Worm (Caenorhabditis elegans) whole organism, early embryonic: ENCODE data around the gene C26B9.7.

Experiments used
- B0310.2 ChIP-seq: sonication (generic microtip); optimal IDR thresholded peaks from 2 replicates; lab custom pipeline; 2016; ENCODE audit warnings: mild to moderate bottlenecking, missing genetic modification characterization, missing compliant biosample characterization
- F13C5.2 ChIP-seq: sonication (generic microtip); optimal IDR thresholded peaks from 2 replicates; lab custom pipeline; 2017; ENCODE audit warnings: mild to moderate bottlenecking, missing genetic modification characterization, inconsistent platforms, missing compliant biosample characterization
- aly-1 ChIP-seq: sonication (generic microtip); optimal IDR thresholded peaks from 2 replicates; lab custom pipeline; 2016; ENCODE audit warnings: missing genetic modification characterization, missing compliant biosample characterization
- ama-1 ChIP-seq: fragments of 150-350 bp; optimal IDR thresholded peaks from 2 replicates; lab custom pipeline; 2014
- ceh-13 ChIP-seq: fragments of 200-800 bp; sonication (Bioruptor generic); optimal IDR thresholded peaks from 2 replicates; lab custom pipeline; 2018; ENCODE audit warnings: mild to moderate bottlenecking, missing genetic modification characterization, missing compliant biosample characterization
- ceh-36 ChIP-seq: sonication (generic microtip); optimal IDR thresholded peaks from 2 replicates; lab custom pipeline; 2016; ENCODE audit warnings: missing genetic modification characterization, inconsistent platforms, missing compliant biosample characterization
- ets-7 ChIP-seq: sonication (generic microtip); optimal IDR thresholded peaks from 2 replicates; lab custom pipeline; 2016; ENCODE audit warnings: missing genotype, missing genetic modification characterization, missing compliant biosample characterization
- flt-1 ChIP-seq: fragments of 200-800 bp; sonication (Bioruptor generic); IDR thresholded peaks from 2 replicates; pipeline ENCODE4 v1.3.6; 2022; ENCODE audit warnings: missing genetic modification characterization, missing compliant biosample characterization
- hmbx-1 ChIP-seq: sonication (generic microtip); optimal IDR thresholded peaks from 2 replicates; lab custom pipeline; 2016; ENCODE audit warnings: mild to moderate bottlenecking, missing genetic modification characterization, missing compliant biosample characterization
- hmg-4 ChIP-seq: fragments of 200-800 bp; sonication (Bioruptor generic); optimal IDR thresholded peaks from 2 replicates; lab custom pipeline; 2018; ENCODE audit warnings: mild to moderate bottlenecking, missing genetic modification characterization, missing compliant biosample characterization
- hnd-1 ChIP-seq: sonication (generic microtip); optimal IDR thresholded peaks from 2 replicates; lab custom pipeline; 2016; ENCODE audit warnings: missing genetic modification characterization, missing compliant biosample characterization
- pes-1 ChIP-seq: fragments of 200-800 bp; sonication (Bioruptor generic); IDR thresholded peaks from 2 replicates; pipeline ENCODE4 v1.3.6; 2022; ENCODE audit warnings: missing genetic modification reagents, missing genetic modification characterization, missing compliant biosample characterization
- scrt-1 ChIP-seq: fragments of 200-800 bp; sonication (Bioruptor generic); IDR thresholded peaks from 2 replicates; pipeline ENCODE4 v1.3.6; 2022; ENCODE audit warnings: missing genetic modification characterization, missing compliant biosample characterization
- sea-1 ChIP-seq: fragments of 200-800 bp; sonication (Bioruptor generic); conservative IDR thresholded peaks from 2 replicates; pipeline ENCODE4 v1.3.6; 2022; ENCODE audit warnings: missing genetic modification characterization, missing compliant biosample characterization
- tbx-11 ChIP-seq: fragments of 200-800 bp; sonication (Bioruptor generic); IDR thresholded peaks from 2 replicates; pipeline ENCODE4 v1.3.6; 2022; ENCODE audit warnings: missing genetic modification characterization, missing compliant biosample characterization
- tbx-37 ChIP-seq: fragments of 200-800 bp; sonication (Bioruptor generic); conservative IDR thresholded peaks from 2 replicates; pipeline ENCODE4 v1.3.6; 2022; ENCODE audit warnings: missing genetic modification reagents, missing genetic modification characterization, missing compliant biosample characterization
- tra-4 ChIP-seq: sonication (generic microtip); optimal IDR thresholded peaks from 2 replicates; lab custom pipeline; 2017; ENCODE audit warnings: missing genetic modification characterization, missing compliant biosample characterization

The C26B9.7 gene

DNA sequence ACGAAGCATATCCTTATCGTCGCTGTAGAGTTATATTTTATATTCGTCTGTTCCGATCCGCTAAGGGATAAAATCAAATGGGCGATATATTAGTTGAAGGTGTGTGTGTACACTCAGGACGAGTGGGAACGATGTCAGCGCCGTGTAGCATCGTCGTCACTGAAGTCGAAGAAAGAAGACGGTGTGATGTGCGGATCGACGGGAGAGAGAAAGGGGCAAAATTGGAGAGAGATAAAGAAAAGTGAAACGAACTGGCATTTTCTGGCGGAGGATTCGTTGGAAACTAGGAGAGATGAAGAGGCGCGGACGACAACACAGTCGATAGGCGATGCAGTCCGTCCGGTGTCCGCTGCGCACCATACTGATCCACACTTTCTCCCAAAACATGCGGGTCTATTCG is 4.1 kb upstream of the C26B9.7 start, which contains the start of gene C26B9.3:
Gene C26B9.3, plus strand, starts transcription at position 343 of the 400 bp plus-strand sequence.
- no peak for TF ChIP-seq B0310.2 (tag; lab: Kevin White, UChicago)
- no peak for TF ChIP-seq tra-4
- no peak for TF ChIP-seq ets-7 (tag; lab: Kevin White, UChicago)
- no peak for TF ChIP-seq sea-1 (GFP tag; lab: Robert Waterston, UW)
- TF ChIP-seq hnd-1 (tag; lab: Kevin White, UChicago): no peak
- no peak for TF ChIP-seq F13C5.2 (tag; lab: Kevin White, UChicago)
- no peak for TF ChIP-seq ama-1 (lab: Kevin White, UChicago)
- TF ChIP-seq scrt-1 (GFP tag; lab: Robert Waterston, UW): no peak
- no peak for TF ChIP-seq tbx-11 (GFP tag; lab: Robert Waterston, UW)
- no peak for TF ChIP-seq pes-1
- TF ChIP-seq ceh-36 (tag; lab: Kevin White, UChicago): no peak
- no peak for TF ChIP-seq aly-1
- TF ChIP-seq tbx-37 (GFP tag; lab: Robert Waterston, UW): no peak
- no peak for TF ChIP-seq hmbx-1 (tag; lab: Kevin White, UChicago)
- no peak for TF ChIP-seq ceh-13 (GFP tag; lab: Kevin White, UChicago)
- no peak for TF ChIP-seq flt-1
- no peak for TF ChIP-seq hmg-4 (GFP tag; lab: Kevin White, UChicago)

DNA sequence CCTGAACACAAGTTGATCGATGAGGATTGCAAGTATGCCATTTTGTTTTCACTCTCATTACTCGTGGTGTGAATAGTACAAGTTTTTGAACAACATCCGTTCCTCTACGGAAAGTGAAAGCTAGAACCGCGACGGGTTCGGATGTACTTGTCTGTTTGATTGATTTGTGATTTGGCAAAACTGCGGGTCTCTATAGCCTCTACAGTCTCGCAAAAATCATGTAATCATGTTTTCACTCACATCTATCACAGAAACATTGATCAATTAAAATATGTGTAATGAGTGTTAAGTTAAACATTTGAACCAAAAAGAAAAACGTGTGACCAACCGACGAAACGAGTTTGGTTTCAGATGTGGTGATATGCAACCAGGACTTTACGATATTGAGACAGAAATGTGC is 2.8 kb upstream of the C26B9.7 start:
- TF ChIP-seq ceh-36 (tag; lab: Kevin White, UChicago): no peak
- TF ChIP-seq hmbx-1 (tag; lab: Kevin White, UChicago): no peak
- no peak for TF ChIP-seq ets-7 (tag; lab: Kevin White, UChicago)
- no peak for TF ChIP-seq tbx-37 (GFP tag; lab: Robert Waterston, UW)

DNA sequence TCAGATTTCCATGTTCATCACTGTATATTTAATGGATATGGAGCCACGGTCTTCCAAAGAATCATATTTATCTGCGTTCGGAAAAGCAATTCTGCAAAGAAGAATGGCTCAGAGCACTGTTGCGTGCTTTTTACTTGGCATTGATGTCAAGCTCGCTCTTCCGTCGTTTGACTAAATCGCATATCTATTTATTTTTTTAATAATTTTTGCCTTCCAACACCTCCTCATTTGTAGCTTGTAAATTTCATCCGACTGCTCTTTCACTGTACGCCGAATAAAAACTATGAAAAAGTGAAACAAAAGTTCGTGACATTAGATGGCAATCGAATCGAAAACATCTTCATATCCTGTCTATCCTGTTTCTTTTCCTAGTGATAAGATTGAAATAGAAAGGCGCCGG is 2.2 kb upstream of the C26B9.7 start, which contains the start of gene C26B9.2:
Gene C26B9.2, plus strand, starts transcription at position 301 of the 400 bp plus-strand sequence.
- TF ChIP-seq aly-1 (no peak), pes-1 (no peak), F13C5.2 (tag; lab: Kevin White, UChicago) (no peak), hmbx-1 (tag; lab: Kevin White, UChicago) (no peak), hnd-1 (tag; lab: Kevin White, UChicago) (no peak), tbx-11 (GFP tag; lab: Robert Waterston, UW) (no peak), scrt-1 (GFP tag; lab: Robert Waterston, UW) (no peak)

DNA sequence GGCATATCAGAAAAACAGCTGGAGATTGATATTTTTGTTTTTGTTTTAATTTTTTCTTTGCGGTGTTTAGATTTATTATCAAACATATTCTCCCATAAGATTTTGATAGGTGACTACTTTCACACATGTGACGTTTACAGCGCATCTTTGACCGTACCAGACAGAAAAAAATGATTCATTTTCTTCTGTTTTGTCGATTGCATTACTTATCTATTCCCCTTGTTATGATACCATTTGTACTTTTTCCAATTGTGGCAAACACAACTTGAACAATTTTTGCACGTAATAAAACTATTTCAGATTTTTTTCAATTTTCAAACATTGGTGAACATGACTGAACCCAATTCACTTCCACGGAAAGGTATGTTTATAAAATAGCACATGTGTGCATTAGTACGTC is 2.2 kb downstream of the C26B9.7 start, which contains the start of gene C26B9.1:
Gene C26B9.1, plus strand, starts transcription at position 301 of the 400 bp plus-strand sequence.
- TF ChIP-seq ets-7 (tag; lab: Kevin White, UChicago) (no peak), ceh-13 (GFP tag; lab: Kevin White, UChicago) (no peak), ceh-36 (tag; lab: Kevin White, UChicago) (no peak), tra-4 (no peak), sea-1 (GFP tag; lab: Robert Waterston, UW) (no peak), hnd-1 (tag; lab: Kevin White, UChicago) (no peak), pes-1 (no peak), ama-1 (lab: Kevin White, UChicago) (no peak), flt-1 (no peak)

DNA sequence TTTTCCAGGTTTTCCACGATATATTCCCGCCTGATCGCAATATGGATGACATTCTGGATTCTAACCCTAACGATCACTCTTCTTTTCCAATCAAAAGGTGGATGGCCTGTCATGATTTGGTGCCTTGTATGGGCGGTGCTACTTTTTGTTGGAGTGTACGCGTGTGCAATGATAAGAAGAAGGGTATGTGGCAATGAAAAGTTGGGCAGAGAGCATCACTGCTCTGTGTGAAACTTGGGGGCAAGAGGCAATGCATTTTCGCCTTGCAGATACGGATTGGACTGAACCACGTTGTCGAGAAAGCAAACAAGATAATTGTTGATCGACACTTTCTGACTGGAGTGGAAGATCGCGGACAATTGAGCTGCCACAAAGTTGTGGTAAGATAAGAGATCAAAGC is 4.2 kb downstream of the C26B9.7 start:
- TF ChIP-seq ets-7 (tag; lab: Kevin White, UChicago) (no peak), flt-1 (no peak), ceh-36 (tag; lab: Kevin White, UChicago) (no peak), tbx-37 (GFP tag; lab: Robert Waterston, UW) (no peak), pes-1 (no peak), hmg-4 (GFP tag; lab: Kevin White, UChicago) (no peak), ama-1 (lab: Kevin White, UChicago) (no peak), ceh-13 (GFP tag; lab: Kevin White, UChicago) (no peak), B0310.2 (tag; lab: Kevin White, UChicago) (no peak), sea-1 (GFP tag; lab: Robert Waterston, UW) (no peak), F13C5.2 (tag; lab: Kevin White, UChicago) (no peak), hnd-1 (tag; lab: Kevin White, UChicago) (no peak), scrt-1 (GFP tag; lab: Robert Waterston, UW) (no peak), tbx-11 (GFP tag; lab: Robert Waterston, UW) (no peak), hmbx-1 (tag; lab: Kevin White, UChicago) (no peak), aly-1 (no peak), tra-4 (no peak)

DNA sequence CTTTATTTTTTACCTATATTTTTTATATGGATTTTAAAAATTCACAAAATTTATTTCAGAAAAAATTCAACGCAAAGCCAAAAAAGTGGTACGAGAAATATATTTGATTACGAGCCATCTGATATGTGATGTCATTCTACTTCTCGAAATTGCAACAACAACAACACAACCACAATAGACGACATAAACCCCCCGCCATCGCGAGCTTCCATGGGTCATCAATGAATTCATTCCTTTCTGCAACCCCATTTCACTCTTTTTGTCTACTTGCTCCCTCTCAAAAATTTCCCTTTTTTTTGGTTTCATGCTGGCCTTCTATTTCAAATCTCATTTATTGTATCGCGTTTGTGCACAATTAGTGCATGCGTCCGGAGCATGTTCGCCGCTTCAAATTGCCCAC is 5.7 kb downstream of the C26B9.7 start:
- TF ChIP-seq flt-1 (no peak), hmbx-1 (tag; lab: Kevin White, UChicago) (no peak), ceh-13 (GFP tag; lab: Kevin White, UChicago) (no peak), B0310.2 (tag; lab: Kevin White, UChicago) (no peak), aly-1 (no peak), scrt-1 (GFP tag; lab: Robert Waterston, UW) (no peak), sea-1 (GFP tag; lab: Robert Waterston, UW) (no peak), ama-1 (lab: Kevin White, UChicago) (no peak), hmg-4 (GFP tag; lab: Kevin White, UChicago) (no peak), ets-7 (tag; lab: Kevin White, UChicago) (no peak), tra-4 (no peak), tbx-37 (GFP tag; lab: Robert Waterston, UW) (no peak)

DNA sequence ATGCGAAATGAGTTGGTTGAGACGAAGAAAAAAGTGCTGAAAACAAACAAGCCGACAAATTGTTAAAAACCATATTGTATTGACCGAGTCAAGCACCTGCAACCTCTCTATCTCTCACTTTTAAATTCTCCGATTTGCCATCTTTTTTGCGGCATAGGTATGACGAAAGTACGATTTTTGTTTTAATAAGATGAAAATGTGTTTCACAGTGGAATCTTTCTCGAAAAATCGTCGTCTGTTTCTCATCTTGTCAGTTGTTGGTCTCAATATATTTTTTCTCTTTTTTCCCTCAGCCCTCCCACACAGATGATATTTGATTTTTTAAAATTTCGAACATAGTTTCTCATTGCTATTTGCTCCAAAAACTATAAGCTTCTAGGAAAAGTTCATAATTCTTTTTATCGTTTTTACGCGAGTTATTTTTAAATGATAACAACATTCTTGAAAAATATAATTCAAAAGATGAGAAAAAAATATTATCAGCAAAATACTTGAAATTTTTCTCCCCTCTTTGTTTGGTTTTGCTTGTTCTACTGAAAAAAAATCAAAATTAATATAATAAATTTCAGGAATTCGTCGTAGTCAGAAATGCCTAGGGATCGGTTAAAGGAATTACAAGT is 6.5 kb downstream of the C26B9.7 start, which contains the start of gene syx-3:
Gene syx-3, plus strand, starts transcription at position 570 of the 620 bp plus-strand sequence.
- TF ChIP-seq flt-1 (no peak), tbx-11 (GFP tag; lab: Robert Waterston, UW) (no peak), aly-1 (no peak), ets-7 (tag; lab: Kevin White, UChicago) (no peak), tbx-37 (GFP tag; lab: Robert Waterston, UW) (no peak)
